Worm (Caenorhabditis elegans) whole organism, early embryonic: ENCODE measurements around the gene M88.4.
A peak's percentile ranks its signal among the peaks of the same experiment; 100 is the strongest.

Experiments used
- B0310.2 ChIP-seq: sonication (generic microtip); optimal IDR thresholded peaks from 2 replicates; lab custom pipeline; 2016; ENCODE audit warnings: mild to moderate bottlenecking, missing genetic modification characterization, missing compliant biosample characterization
- F13C5.2 ChIP-seq: sonication (generic microtip); optimal IDR thresholded peaks from 2 replicates; lab custom pipeline; 2017; ENCODE audit warnings: mild to moderate bottlenecking, missing genetic modification characterization, inconsistent platforms, missing compliant biosample characterization
- aly-1 ChIP-seq: sonication (generic microtip); optimal IDR thresholded peaks from 2 replicates; lab custom pipeline; 2016; ENCODE audit warnings: missing genetic modification characterization, missing compliant biosample characterization
- ama-1 ChIP-seq: fragments of 150-350 bp; optimal IDR thresholded peaks from 2 replicates; lab custom pipeline; 2014
- ceh-13 ChIP-seq: fragments of 200-800 bp; sonication (Bioruptor generic); optimal IDR thresholded peaks from 2 replicates; lab custom pipeline; 2018; ENCODE audit warnings: mild to moderate bottlenecking, missing genetic modification characterization, missing compliant biosample characterization
- ceh-36 ChIP-seq: sonication (generic microtip); optimal IDR thresholded peaks from 2 replicates; lab custom pipeline; 2016; ENCODE audit warnings: missing genetic modification characterization, inconsistent platforms, missing compliant biosample characterization
- ets-7 ChIP-seq: sonication (generic microtip); optimal IDR thresholded peaks from 2 replicates; lab custom pipeline; 2016; ENCODE audit warnings: missing genotype, missing genetic modification characterization, missing compliant biosample characterization
- flt-1 ChIP-seq: fragments of 200-800 bp; sonication (Bioruptor generic); IDR thresholded peaks from 2 replicates; pipeline ENCODE4 v1.3.6; 2022; ENCODE audit warnings: missing genetic modification characterization, missing compliant biosample characterization
- hmbx-1 ChIP-seq: sonication (generic microtip); optimal IDR thresholded peaks from 2 replicates; lab custom pipeline; 2016; ENCODE audit warnings: mild to moderate bottlenecking, missing genetic modification characterization, missing compliant biosample characterization
- hmg-4 ChIP-seq: fragments of 200-800 bp; sonication (Bioruptor generic); optimal IDR thresholded peaks from 2 replicates; lab custom pipeline; 2018; ENCODE audit warnings: mild to moderate bottlenecking, missing genetic modification characterization, missing compliant biosample characterization
- hnd-1 ChIP-seq: sonication (generic microtip); optimal IDR thresholded peaks from 2 replicates; lab custom pipeline; 2016; ENCODE audit warnings: missing genetic modification characterization, missing compliant biosample characterization
- pes-1 ChIP-seq: fragments of 200-800 bp; sonication (Bioruptor generic); IDR thresholded peaks from 2 replicates; pipeline ENCODE4 v1.3.6; 2022; ENCODE audit warnings: missing genetic modification reagents, missing genetic modification characterization, missing compliant biosample characterization
- scrt-1 ChIP-seq: fragments of 200-800 bp; sonication (Bioruptor generic); IDR thresholded peaks from 2 replicates; pipeline ENCODE4 v1.3.6; 2022; ENCODE audit warnings: missing genetic modification characterization, missing compliant biosample characterization
- sea-1 ChIP-seq: fragments of 200-800 bp; sonication (Bioruptor generic); conservative IDR thresholded peaks from 2 replicates; pipeline ENCODE4 v1.3.6; 2022; ENCODE audit warnings: missing genetic modification characterization, missing compliant biosample characterization
- tbx-11 ChIP-seq: fragments of 200-800 bp; sonication (Bioruptor generic); IDR thresholded peaks from 2 replicates; pipeline ENCODE4 v1.3.6; 2022; ENCODE audit warnings: missing genetic modification characterization, missing compliant biosample characterization
- tbx-37 ChIP-seq: fragments of 200-800 bp; sonication (Bioruptor generic); conservative IDR thresholded peaks from 2 replicates; pipeline ENCODE4 v1.3.6; 2022; ENCODE audit warnings: missing genetic modification reagents, missing genetic modification characterization, missing compliant biosample characterization
- tra-4 ChIP-seq: sonication (generic microtip); optimal IDR thresholded peaks from 2 replicates; lab custom pipeline; 2017; ENCODE audit warnings: missing genetic modification characterization, missing compliant biosample characterization

Gene M88.4

ce11 chrIII:4555345-4555744, 6.5 kb downstream of the M88.4 start:
- TF ChIP-seq aly-1 (tag; lab: Kevin White, UChicago) (no peak), sea-1 (GFP tag; lab: Robert Waterston, UW) (no peak), tra-4 (tag; lab: Kevin White, UChicago) (no peak), ama-1 (no peak), ceh-36 (no peak), flt-1 (GFP tag; lab: Robert Waterston, UW) (no peak), pes-1 (GFP tag; lab: Robert Waterston, UW) (no peak), B0310.2 (tag; lab: Kevin White, UChicago) (no peak), F13C5.2 (tag; lab: Kevin White, UChicago) (no peak), scrt-1 (GFP tag; lab: Robert Waterston, UW) (no peak), tbx-37 (GFP tag; lab: Robert Waterston, UW) (no peak), hnd-1 (tag; lab: Kevin White, UChicago) (no peak), ets-7 (no peak), tbx-11 (no peak), hmbx-1 (tag; lab: Kevin White, UChicago) (no peak), hmg-4 (GFP tag; lab: Kevin White, UChicago) (no peak), ceh-13 (no peak)

ce11 chrIII:4560393-4560890, 11.6 kb downstream of the M88.4 start:
- peak; percentile 7 for TF ChIP-seq hmg-4 (GFP tag; lab: Kevin White, UChicago)
- no peak for TF ChIP-seq tbx-37 (GFP tag; lab: Robert Waterston, UW)
- TF ChIP-seq F13C5.2 (tag; lab: Kevin White, UChicago) = peak; percentile 41

- TF ChIP-seq hmg-4 (GFP tag; lab: Kevin White, UChicago) (no peak), tra-4 (tag; lab: Kevin White, UChicago) (no peak), ets-7 (no peak), aly-1 (tag; lab: Kevin White, UChicago) (no peak), sea-1 (GFP tag; lab: Robert Waterston, UW) (no peak), hmbx-1 (tag; lab: Kevin White, UChicago) (no peak), pes-1 (GFP tag; lab: Robert Waterston, UW) (no peak), F13C5.2 (tag; lab: Kevin White, UChicago) (no peak), ama-1 (no peak), scrt-1 (GFP tag; lab: Robert Waterston, UW) (no peak)
Observed at ce11 chrIII:4561286-4561685, 12.4 kb downstream of the M88.4 start.

- TF ChIP-seq F13C5.2 (tag; lab: Kevin White, UChicago) = peak; percentile 32
- no peak for TF ChIP-seq aly-1 (tag; lab: Kevin White, UChicago)
- no peak for TF ChIP-seq tbx-11
Observed at ce11 chrIII:4562070-4562788, 13.4 kb downstream of the M88.4 start, which contains the start of gene pan-1. TSS of gene pan-1 (plus strand) at chrIII:4562738.

ce11 chrIII:4568030-4568429, 19.2 kb downstream of the M88.4 start, which contains the start of gene mlcd-1:
TSS of gene mlcd-1 (minus strand) at chrIII:4568130.
- no peak for TF ChIP-seq ama-1
- no peak for TF ChIP-seq pes-1 (GFP tag; lab: Robert Waterston, UW)
- no peak for TF ChIP-seq scrt-1 (GFP tag; lab: Robert Waterston, UW)
- TF ChIP-seq flt-1 (GFP tag; lab: Robert Waterston, UW) = no peak
- TF ChIP-seq B0310.2 (tag; lab: Kevin White, UChicago) = no peak
- TF ChIP-seq ceh-36 = no peak
- TF ChIP-seq tra-4 (tag; lab: Kevin White, UChicago) = no peak
- TF ChIP-seq tbx-37 (GFP tag; lab: Robert Waterston, UW) = no peak
- no peak for TF ChIP-seq hnd-1 (tag; lab: Kevin White, UChicago)
- TF ChIP-seq tbx-11 = no peak
- no peak for TF ChIP-seq F13C5.2 (tag; lab: Kevin White, UChicago)
- TF ChIP-seq sea-1 (GFP tag; lab: Robert Waterston, UW) = no peak
- no peak for TF ChIP-seq ceh-13

- TF ChIP-seq hnd-1 (tag; lab: Kevin White, UChicago) (peak; percentile 87), B0310.2 (tag; lab: Kevin White, UChicago) (peak; percentile 91), tra-4 (tag; lab: Kevin White, UChicago) (peak; percentile 93), scrt-1 (GFP tag; lab: Robert Waterston, UW) (peak; percentile 93), ceh-13 (peak; percentile 98), ets-7 (peak; percentile 96), ama-1 (no peak), tbx-37 (GFP tag; lab: Robert Waterston, UW) (peak; percentile 94), F13C5.2 (tag; lab: Kevin White, UChicago) (peak; percentile 88), pes-1 (GFP tag; lab: Robert Waterston, UW) (peak; percentile 97), sea-1 (GFP tag; lab: Robert Waterston, UW) (peak; percentile 98), tbx-11 (peak; percentile 98), aly-1 (tag; lab: Kevin White, UChicago) (peak; percentile 94), flt-1 (GFP tag; lab: Robert Waterston, UW) (peak; percentile 93), ceh-36 (peak; percentile 92), hmbx-1 (tag; lab: Kevin White, UChicago) (peak; percentile 85), hmg-4 (GFP tag; lab: Kevin White, UChicago) (peak; percentile 97)
Observed at ce11 chrIII:4568455-4568854, 19.6 kb downstream of the M88.4 start, which contains the start of gene idhg-1. TSS of gene idhg-1 (plus strand) at chrIII:4568797.

ce11 chrIII:4578385-4578903, 29.6 kb downstream of the M88.4 start, which contains the start of the genes sel-5 and wdr-48:
TSS of gene sel-5 (minus strand) at chrIII:4578437.
TSS of gene wdr-48 (plus strand) at chrIII:4578853.
- 0 out of 2 replicates have a peak, but pooled peaks have one; percentile 16 for TF ChIP-seq flt-1 (GFP tag; lab: Robert Waterston, UW)
- TF ChIP-seq ama-1 = no peak
